Worm (Caenorhabditis elegans) whole organism, L2 larva: Measurements from ENCODE around the gene algn-2.

Source experiments
- C34F6.9 ChIP-seq: fragments of 150-350 bp; optimal IDR thresholded peaks from 2 replicates; lab custom pipeline; 2014; ENCODE audit warnings: missing biosample characterization, missing genetic modification characterization
- F13H6.1 ChIP-seq: sonication (generic microtip); optimal IDR thresholded peaks from 2 replicates; lab custom pipeline; 2016; ENCODE audit warnings: missing genetic modification characterization, missing compliant biosample characterization
- R02D3.7 ChIP-seq: fragments of 150-350 bp; optimal IDR thresholded peaks from 2 replicates; lab custom pipeline; 2014; ENCODE audit warnings: missing biosample characterization, missing genetic modification characterization
- Y55F3AM.14 ChIP-seq: fragments of 200-800 bp; sonication (Bioruptor generic); optimal IDR thresholded peaks from 2 replicates; lab custom pipeline; 2018; ENCODE audit warnings: mild to moderate bottlenecking, missing genetic modification characterization, missing compliant biosample characterization
- alr-1 ChIP-seq: fragments of 150-350 bp; optimal IDR thresholded peaks from 2 replicates; lab custom pipeline; 2014; ENCODE audit warnings: missing biosample characterization, missing genetic modification characterization
- aly-2 ChIP-seq: fragments of 150-350 bp; optimal IDR thresholded peaks from 2 replicates; lab custom pipeline; 2014; ENCODE audit warnings: missing biosample characterization, missing genetic modification characterization
- ceh-16 ChIP-seq: fragments of 150-350 bp; optimal IDR thresholded peaks from 2 replicates; lab custom pipeline; 2014; ENCODE audit warnings: missing biosample characterization, missing genetic modification characterization
- ceh-82 ChIP-seq: fragments of 150-350 bp; optimal IDR thresholded peaks from 2 replicates; lab custom pipeline; 2014; ENCODE audit warnings: missing biosample characterization, missing genetic modification characterization
- crh-2 ChIP-seq: sonication (generic microtip); optimal IDR thresholded peaks from 2 replicates; lab custom pipeline; 2017; ENCODE audit warnings: missing biosample characterization, missing genetic modification characterization
- dmd-4 ChIP-seq: sonication (generic microtip); optimal IDR thresholded peaks from 2 replicates; lab custom pipeline; 2017; ENCODE audit warnings: missing biosample characterization, missing genetic modification characterization
- elt-1 ChIP-seq: fragments of 150-350 bp; optimal IDR thresholded peaks from 2 replicates; lab custom pipeline; 2014; ENCODE audit warnings: missing biosample characterization, missing genetic modification characterization
- elt-3 ChIP-seq: sonication (generic microtip); optimal IDR thresholded peaks from 2 replicates; lab custom pipeline; 2017; ENCODE audit warnings: missing biosample characterization, missing genetic modification characterization
- fos-1 ChIP-seq: fragments of 150-350 bp; optimal IDR thresholded peaks from 2 replicates; lab custom pipeline; 2014; ENCODE audit warnings: missing biosample characterization, missing genetic modification characterization
- lin-11 ChIP-seq: fragments of 150-350 bp; sonication (generic microtip); optimal IDR thresholded peaks from 2 replicates; lab custom pipeline; 2014; ENCODE audit warnings: missing biosample characterization, missing genetic modification characterization, inconsistent platforms, mixed read lengths
- lin-13 ChIP-seq: fragments of 150-350 bp; optimal IDR thresholded peaks from 2 replicates; lab custom pipeline; 2014; ENCODE audit warnings: missing biosample characterization, missing genetic modification reagents, missing genetic modification characterization
- lsy-2 ChIP-seq, 2 experiments: fragments of 150-350 bp in 1 of 2; sonication (generic microtip) in 1 of 2; optimal IDR thresholded peaks; 2 replicates each; lab custom pipeline; 2014 to 2017; ENCODE audit warnings: missing biosample characterization in 2 of 2, missing genetic modification characterization in 2 of 2
- mab-5 ChIP-seq: fragments of 150-350 bp; optimal IDR thresholded peaks from 2 replicates; lab custom pipeline; 2014; ENCODE audit warnings: missing biosample characterization, missing genetic modification characterization
- mbf-1 ChIP-seq: sonication (generic microtip); optimal IDR thresholded peaks from 2 replicates; lab custom pipeline; 2017; ENCODE audit warnings: missing biosample characterization, missing genetic modification characterization
- mdl-1 ChIP-seq, 2 experiments: fragments of 150-350 bp in 1 of 2; sonication (generic microtip) in 1 of 2; optimal IDR thresholded peaks; 2 replicates each; lab custom pipeline; 2017; ENCODE audit warnings: missing biosample characterization in 2 of 2, missing genetic modification characterization in 2 of 2
- nhr-11 ChIP-seq: fragments of 150-350 bp; optimal IDR thresholded peaks from 2 replicates; lab custom pipeline; 2014; ENCODE audit warnings: missing biosample characterization, missing genetic modification characterization
- nhr-129 ChIP-seq: fragments of 150-350 bp; optimal IDR thresholded peaks from 2 replicates; lab custom pipeline; 2014; ENCODE audit warnings: missing biosample characterization, missing genetic modification characterization
- nhr-21 ChIP-seq: fragments of 150-350 bp; optimal IDR thresholded peaks from 2 replicates; lab custom pipeline; 2014; ENCODE audit warnings: missing biosample characterization, missing genetic modification characterization
- nhr-23 ChIP-seq: fragments of 150-350 bp; optimal IDR thresholded peaks from 2 replicates; lab custom pipeline; 2014; ENCODE audit warnings: missing biosample characterization, missing genetic modification reagents, missing genetic modification characterization
- nhr-237 ChIP-seq: fragments of 150-350 bp; optimal IDR thresholded peaks from 2 replicates; lab custom pipeline; 2014; ENCODE audit warnings: missing biosample characterization, missing genetic modification characterization
- nhr-25 ChIP-seq: fragments of 150-350 bp; sonication (generic microtip); optimal IDR thresholded peaks from 3 replicates; lab custom pipeline; 2014; ENCODE audit warnings: missing biosample characterization, missing genetic modification characterization
- nhr-6 ChIP-seq: fragments of 150-350 bp; optimal IDR thresholded peaks from 2 replicates; lab custom pipeline; 2014; ENCODE audit warnings: missing biosample characterization, missing genetic modification characterization
- nhr-77 ChIP-seq: fragments of 150-350 bp; optimal IDR thresholded peaks from 2 replicates; lab custom pipeline; 2014; ENCODE audit warnings: missing biosample characterization, missing genetic modification characterization
- peb-1 ChIP-seq: fragments of 150-350 bp; optimal IDR thresholded peaks from 2 replicates; lab custom pipeline; 2014; ENCODE audit warnings: missing biosample characterization, missing genetic modification characterization
- sem-4 ChIP-seq: fragments of 150-350 bp; optimal IDR thresholded peaks from 2 replicates; lab custom pipeline; 2014; ENCODE audit warnings: missing biosample characterization, missing genetic modification reagents, missing genetic modification characterization
- sma-9 ChIP-seq, 2 experiments: fragments of 150-350 bp in 1 of 2; sonication (generic microtip) in 1 of 2; optimal IDR thresholded peaks; 2 replicates each; lab custom pipeline; 2014 to 2016; ENCODE audit warnings: missing genetic modification characterization in 2 of 2, mild to moderate bottlenecking in 1 of 2, missing biosample characterization in 1 of 2, missing compliant biosample characterization in 1 of 2, missing genetic modification reagents in 1 of 2, moderate library complexity in 1 of 2
- snpc-4 ChIP-seq: fragments of 150-350 bp; optimal IDR thresholded peaks from 2 replicates; lab custom pipeline; 2014; ENCODE audit warnings: missing biosample characterization, missing genetic modification characterization
- unc-39 ChIP-seq: fragments of 150-350 bp; optimal IDR thresholded peaks from 2 replicates; lab custom pipeline; 2014; ENCODE audit warnings: missing biosample characterization, missing genetic modification characterization
- unc-55 ChIP-seq: fragments of 150-350 bp; sonication (generic microtip); optimal IDR thresholded peaks from 3 replicates; lab custom pipeline; 2014; ENCODE audit warnings: missing biosample characterization, missing genetic modification reagents, missing genetic modification characterization
- unc-62 ChIP-seq: fragments of 150-350 bp; optimal IDR thresholded peaks from 2 replicates; lab custom pipeline; 2014; ENCODE audit warnings: missing biosample characterization, missing genetic modification reagents, missing genetic modification characterization
- ztf-1 ChIP-seq: fragments of 200-800 bp; sonication (Bioruptor generic); conservative IDR thresholded peaks from 2 replicates; pipeline ENCODE4 v1.3.6; 2022; ENCODE audit warnings: missing genetic modification characterization, missing compliant biosample characterization
- ztf-4 ChIP-seq: fragments of 150-350 bp; optimal IDR thresholded peaks from 2 replicates; lab custom pipeline; 2014; ENCODE audit warnings: missing biosample characterization, missing genetic modification characterization

Gene algn-2

ce11 chrII:5379614-5380077 is 4.6 kb downstream of the algn-2 start, which contains the start of gene pkc-3 (continued):
- TF ChIP-seq elt-3 (no peak), ceh-16 (no peak), C34F6.9 (peak; percentile 17), unc-39 (tag; lab: Kevin White, UChicago) (no peak), nhr-21 (peak; percentile 78), nhr-77 (tag; lab: Kevin White, UChicago) (no peak), sma-9 (GFP tag; optimal IDR thresholded peaks at IDR 0.05; lab: Kevin White, UChicago) (peak; percentile 61), sma-9 (tag; optimal IDR thresholded peaks at IDR 0.05; lab: Kevin White, UChicago) (no peak), lsy-2 (tag; optimal IDR thresholded peaks at IDR 0.05; lab: Kevin White, UChicago) (peak in 1 of 2 experiments; percentile 65), R02D3.7 (tag; lab: Kevin White, UChicago) (no peak), unc-62 (GFP tag; lab: Kevin White, UChicago) (no peak), nhr-237 (tag; lab: Kevin White, UChicago) (no peak), ceh-82 (tag; lab: Kevin White, UChicago) (no peak), alr-1 (tag; lab: Kevin White, UChicago) (no peak), nhr-6 (no peak), ztf-4 (tag; lab: Kevin White, UChicago) (peak; percentile 56), lin-11 (tag; lab: Kevin White, UChicago) (no peak), elt-1 (tag; lab: Kevin White, UChicago) (no peak)

- TF ChIP-seq nhr-6 (no peak), mdl-1 (tag; optimal IDR thresholded peaks at IDR 0.05; lab: Kevin White, UChicago) (no peak), snpc-4 (tag; lab: Kevin White, UChicago) (no peak), nhr-237 (tag; lab: Kevin White, UChicago) (no peak), nhr-77 (tag; lab: Kevin White, UChicago) (no peak), ceh-16 (no peak), elt-1 (tag; lab: Kevin White, UChicago) (no peak), mbf-1 (tag; lab: Kevin White, UChicago) (no peak), nhr-23 (tag; lab: Kevin White, UChicago) (no peak), sem-4 (no peak), crh-2 (tag; lab: Kevin White, UChicago) (no peak), ztf-1 (no peak), nhr-129 (tag; lab: Kevin White, UChicago) (no peak), mab-5 (no peak), lin-11 (tag; lab: Kevin White, UChicago) (no peak), peb-1 (tag; lab: Kevin White, UChicago) (no peak), F13H6.1 (no peak)
Measured at ce11 chrII:5384282-5384681, 9.2 kb downstream of the algn-2 start.

ce11 chrII:5387217-5387616 is 12.2 kb downstream of the algn-2 start, which contains the start of gene ccpp-6:
Gene ccpp-6, minus strand, starts transcription at chrII:5387317.
- TF ChIP-seq dmd-4 (tag; lab: Kevin White, UChicago) = no peak
- TF ChIP-seq elt-1 (tag; lab: Kevin White, UChicago) = no peak
- TF ChIP-seq ztf-1 = no peak
- TF ChIP-seq nhr-6 = no peak
- no peak for TF ChIP-seq aly-2 (tag; lab: Kevin White, UChicago)
- TF ChIP-seq unc-55 = no peak
- TF ChIP-seq crh-2 (tag; lab: Kevin White, UChicago) = no peak
- no peak for TF ChIP-seq lin-13 (GFP tag; lab: Kevin White, UChicago)
- TF ChIP-seq snpc-4 (tag; lab: Kevin White, UChicago) = no peak
- no peak for TF ChIP-seq Y55F3AM.14 (GFP tag; lab: Kevin White, UChicago)
- TF ChIP-seq ceh-16 = no peak
- no peak for TF ChIP-seq nhr-25 (tag; lab: Kevin White, UChicago)
- no peak for TF ChIP-seq nhr-11 (tag; lab: Kevin White, UChicago)
- no peak for TF ChIP-seq fos-1 (tag; lab: Kevin White, UChicago)
- no peak for TF ChIP-seq lin-11 (tag; lab: Kevin White, UChicago)

ce11 chrII:5388786-5389421 is 13.8 kb downstream of the algn-2 start, which contains the start of gene rsp-4:
Gene rsp-4, minus strand, starts transcription at chrII:5388836.
- TF ChIP-seq C34F6.9 = no peak
- no peak for TF ChIP-seq ztf-4 (tag; lab: Kevin White, UChicago)
- TF ChIP-seq nhr-77 (tag; lab: Kevin White, UChicago) = no peak
- no peak for TF ChIP-seq nhr-11 (tag; lab: Kevin White, UChicago)
- no peak for TF ChIP-seq snpc-4 (tag; lab: Kevin White, UChicago)
- TF ChIP-seq peb-1 (tag; lab: Kevin White, UChicago) = no peak
